Worm (Caenorhabditis elegans) whole organism, L3 larva: ENCODE measurements around the gene dpf-2.

Experiments
- ZK546.5 ChIP-seq: sonication (generic microtip); optimal IDR thresholded peaks from 2 replicates; lab custom pipeline; 2017; ENCODE audit warnings: missing biosample characterization, missing genetic modification characterization
- aly-2 ChIP-seq: fragments of 150-350 bp; optimal IDR thresholded peaks from 2 replicates; lab custom pipeline; 2014; ENCODE audit warnings: missing biosample characterization, missing genetic modification characterization
- ama-1 ChIP-seq: fragments of 150-350 bp; optimal IDR thresholded peaks from 2 replicates; lab custom pipeline; 2018
- ceh-16 ChIP-seq: sonication (generic microtip); optimal IDR thresholded peaks from 2 replicates; lab custom pipeline; 2017; ENCODE audit warnings: missing biosample characterization, missing genetic modification characterization
- elt-3 ChIP-seq, 3 experiments: fragments of 150-350 bp in 1 of 3; sonication (generic microtip) in 2 of 3; optimal IDR thresholded peaks; 2 replicates in 2 of 3; 4 replicates in 1 of 3; lab custom pipeline; 2014 to 2017; ENCODE audit warnings: missing biosample characterization in 3 of 3, missing genetic modification characterization in 3 of 3
- fos-1 ChIP-seq: fragments of 150-350 bp; optimal IDR thresholded peaks from 2 replicates; lab custom pipeline; 2014; ENCODE audit warnings: missing biosample characterization, missing genetic modification characterization
- lin-39 ChIP-seq: fragments of 150-350 bp; optimal IDR thresholded peaks from 2 replicates; lab custom pipeline; 2018; ENCODE audit warnings: missing biosample characterization, missing genetic modification reagents, missing genetic modification characterization
- mdl-1 ChIP-seq: fragments of 150-350 bp; optimal IDR thresholded peaks from 2 replicates; lab custom pipeline; 2014; ENCODE audit warnings: missing biosample characterization, missing genetic modification characterization
- nhr-28 ChIP-seq: fragments of 150-350 bp; optimal IDR thresholded peaks from 2 replicates; lab custom pipeline; 2014; ENCODE audit warnings: missing biosample characterization, missing genetic modification characterization
- nhr-43 ChIP-seq: sonication (generic microtip); optimal IDR thresholded peaks from 2 replicates; lab custom pipeline; 2016; ENCODE audit warnings: mild to moderate bottlenecking, missing genetic modification characterization, missing compliant biosample characterization; ENCODE audit not compliant: poor library complexity, severe bottlenecking
- pha-4 ChIP-seq: fragments of 150-350 bp; optimal IDR thresholded peaks from 2 replicates; lab custom pipeline; 2014; ENCODE audit warnings: missing biosample characterization, missing genetic modification reagents, missing genetic modification characterization
- skn-1 ChIP-seq: fragments of 150-350 bp; optimal IDR thresholded peaks from 2 replicates; lab custom pipeline; 2014; ENCODE audit warnings: missing biosample characterization, missing genetic modification characterization
- ztf-11 ChIP-seq: fragments of 150-350 bp; optimal IDR thresholded peaks from 2 replicates; lab custom pipeline; 2014; ENCODE audit warnings: missing biosample characterization, missing genetic modification characterization

ce11 chrX:14787557-14787932 is 44.1 kb upstream of the dpf-2 start:
- TF ChIP-seq skn-1 (no peak), ceh-16 (tag; lab: Kevin White, UChicago) (no peak), pha-4 (tag; lab: Kevin White, UChicago) (no peak), nhr-43 (tag; lab: Kevin White, UChicago) (no peak), aly-2 (no peak), mdl-1 (tag; lab: Kevin White, UChicago) (no peak), elt-3 (tag; optimal IDR thresholded peaks at IDR 0.05; lab: Kevin White, UChicago) (no peak), lin-39 (tag; lab: Kevin White, UChicago) (no peak), fos-1 (no peak), ZK546.5 (no peak), ztf-11 (tag; lab: Kevin White, UChicago) (no peak), ama-1 (lab: Kevin White, UChicago) (no peak), nhr-28 (no peak)
